Fruit fly (Drosophila melanogaster): ENCODE results near the gene CG11162.

Gene CG11162

dm6 chrX:13632606-13633005 is 44.1 kb upstream of the CG11162 start (continued):
- TF ChIP-seq CG7928 (GFP tag; optimal IDR thresholded peaks at IDR 0.05) (no peak), D19B (GFP tag; optimal IDR thresholded peaks at IDR 0.05) (no peak), CG4730 (GFP tag; IDR thresholded peaks at IDR 0.05) (no peak), Hr51 (GFP tag; optimal IDR thresholded peaks at IDR 0.05) (no peak), fd96Cb (tag; optimal IDR thresholded peaks at IDR 0.05) (no peak), Pdp1 (GFP tag; optimal IDR thresholded peaks at IDR 0.05) (no peak), CG33213 (GFP tag; optimal IDR thresholded peaks at IDR 0.05) (no peak), CG8388 (GFP tag; optimal IDR thresholded peaks at IDR 0.05) (no peak), CG16815 (GFP tag; optimal IDR thresholded peaks at IDR 0.05) (no peak), CG8281 (tag; optimal IDR thresholded peaks at IDR 0.05) (no peak), bowl (GFP tag; IDR thresholded peaks at IDR 0.05) (no peak), hb (GFP tag; IDR thresholded peaks at IDR 0.05; ENCODE audit: partially characterized antibody) (no peak), Bdp1 (GFP tag; optimal IDR thresholded peaks at IDR 0.05) (no peak), sc (optimal IDR thresholded peaks at IDR 0.05) (no peak), sc (GFP tag; optimal IDR thresholded peaks at IDR 0.05) (no peak), Hey (tag; optimal IDR thresholded peaks at IDR 0.05) (no peak), Trl (optimal IDR thresholded peaks at IDR 0.05) (no peak), Trl (GFP tag; optimal IDR thresholded peaks at IDR 0.05) (no peak), D (optimal IDR thresholded peaks at IDR 0.05) (no peak), D (GFP tag; optimal IDR thresholded peaks at IDR 0.05) (no peak), Xbp1 (GFP tag; optimal IDR thresholded peaks at IDR 0.05) (no peak), CG18476 (GFP tag; optimal IDR thresholded peaks at IDR 0.05) (no peak), CG2712 (tag; optimal IDR thresholded peaks at IDR 0.05) (no peak), Side (GFP tag; optimal IDR thresholded peaks at IDR 0.05) (no peak), CG14050 (GFP tag; IDR thresholded peaks at IDR 0.05) (no peak), CG3407 (GFP tag; optimal IDR thresholded peaks at IDR 0.05) (peak; percentile 10), CG8290 (GFP tag; optimal IDR thresholded peaks at IDR 0.05) (no peak), CG8290 (tag; optimal IDR thresholded peaks at IDR 0.05) (peak in 1 of 2 experiments; percentile 47), Mrtf (GFP tag; IDR thresholded peaks at IDR 0.05) (no peak), org-1 (GFP tag; optimal IDR thresholded peaks at IDR 0.05) (no peak), gsb-n (tag; optimal IDR thresholded peaks at IDR 0.05) (no peak), Dip2 (GFP tag; IDR thresholded peaks at IDR 0.05) (no peak), kah (GFP tag; optimal IDR thresholded peaks at IDR 0.05) (no peak), CG2875 (GFP tag; optimal IDR thresholded peaks at IDR 0.05) (peak; percentile 3), CG7839 (tag; optimal IDR thresholded peaks at IDR 0.05) (no peak), otp (GFP tag; IDR thresholded peaks at IDR 0.05) (no peak), row (GFP tag; IDR thresholded peaks at IDR 0.05) (no peak), CG14965 (GFP tag; optimal IDR thresholded peaks at IDR 0.05; ENCODE audit: borderline replicate concordance) (no peak), fd64A (GFP tag; optimal IDR thresholded peaks at IDR 0.05) (no peak), maf-S (GFP tag; optimal IDR thresholded peaks at IDR 0.05) (no peak), crol (GFP tag; IDR thresholded peaks at IDR 0.05) (no peak), sd (tag; optimal IDR thresholded peaks at IDR 0.05) (no peak), CG12104 (GFP tag; optimal IDR thresholded peaks at IDR 0.05) (no peak), luna (GFP tag; optimal IDR thresholded peaks at IDR 0.05) (no peak), CG18619 (GFP tag; optimal IDR thresholded peaks at IDR 0.05) (no peak), lilli (GFP tag; optimal IDR thresholded peaks at IDR 0.05) (no peak), CG8944 (GFP tag; optimal IDR thresholded peaks at IDR 0.05) (no peak), Adf1 (GFP tag; IDR thresholded peaks at IDR 0.05) (no peak; the same call in 1 of the 2 replicates), Atf6 (GFP tag; IDR thresholded peaks at IDR 0.05) (peak; percentile 9; the same call in 1 of the 2 replicates), CG14710 (tag; optimal IDR thresholded peaks at IDR 0.05) (no peak), Dbx (GFP tag; IDR thresholded peaks at IDR 0.05) (0 out of 3 replicates have a peak, but pooled peaks have one; percentile 40), C15 (GFP tag; IDR thresholded peaks at IDR 0.05) (no peak), Fer2 (tag; optimal IDR thresholded peaks at IDR 0.05) (no peak)
